Fruit fly (Drosophila melanogaster) whole organism, embryonic: ENCODE measurements around the gene CG1999.

Experiments
- CG12104 ChIP-seq: fragments of 200-800 bp; sonication (Bioruptor generic); optimal IDR thresholded peaks from 3 replicates; lab custom pipeline; 2016; ENCODE audit warnings: missing biosample characterization, missing genetic modification characterization
- Dll ChIP-seq: fragments of 200-800 bp; sonication (Bioruptor generic); IDR thresholded peaks from 4 replicates; pipeline ENCODE4 v1.3.6; 2022; ENCODE audit warnings: missing biosample characterization, missing genetic modification characterization; ENCODE audit not compliant: partially characterized antibody
- Fer2 ChIP-seq: fragments of 200-800 bp; sonication (Bioruptor generic); optimal IDR thresholded peaks from 2 replicates; lab custom pipeline; 2018; ENCODE audit warnings: missing biosample characterization, mild to moderate bottlenecking, missing genetic modification characterization, moderate library complexity
- HmgZ ChIP-seq: fragments of 200-800 bp; sonication (Bioruptor generic); optimal IDR thresholded peaks from 2 replicates; lab custom pipeline; 2018; ENCODE audit warnings: missing biosample characterization, mild to moderate bottlenecking, missing genetic modification characterization
- Ssrp ChIP-seq: fragments of 200-800 bp; sonication (Bioruptor generic); optimal IDR thresholded peaks from 2 replicates; lab custom pipeline; 2018; ENCODE audit warnings: missing biosample characterization, mild to moderate bottlenecking, missing genetic modification characterization, moderate library complexity
- Stat92E ChIP-seq, 3 experiments: fragments of >200 bp in 2 of 3; fragments of 200-800 bp in 1 of 3; sonication (Bioruptor generic) in 1 of 3; optimal IDR thresholded peaks; 2 replicates each; lab custom pipeline; 2017 to 2019; ENCODE audit warnings: missing biosample characterization in 3 of 3, missing genetic modification characterization in 3 of 3, mild to moderate bottlenecking in 1 of 3, moderate library complexity in 1 of 3
- odd ChIP-seq: fragments of 200-800 bp; sonication (Bioruptor generic); optimal IDR thresholded peaks from 2 replicates; lab custom pipeline; 2017; ENCODE audit warnings: missing biosample characterization, mild to moderate bottlenecking, missing genetic modification characterization
- slbo ChIP-seq: fragments of 200-800 bp; sonication (Bioruptor generic); IDR thresholded peaks from 2 replicates; pipeline ENCODE4 v1.3.6; 2022; ENCODE audit warnings: missing biosample characterization, missing genetic modification characterization
- tio ChIP-seq: fragments of 200-800 bp; sonication (Bioruptor generic); optimal IDR thresholded peaks from 2 replicates; lab custom pipeline; 2017; ENCODE audit warnings: missing biosample characterization, missing genetic modification characterization, inconsistent platforms
- trh ChIP-seq: fragments of 200-800 bp; sonication (Bioruptor generic); optimal IDR thresholded peaks from 2 replicates; lab custom pipeline; 2016; ENCODE audit warnings: missing biosample characterization, missing genetic modification characterization

- no peak for TF ChIP-seq trh (GFP tag; lab: Kevin White, UChicago)
- no peak for TF ChIP-seq HmgZ
- TF ChIP-seq odd (GFP tag; lab: Kevin White, UChicago), result no peak
- no peak for TF ChIP-seq CG12104 (GFP tag; lab: Kevin White, UChicago)
- no peak for TF ChIP-seq slbo (GFP tag; lab: Robert Waterston, UW)
- no peak for TF ChIP-seq tio (GFP tag; lab: Kevin White, UChicago)
- TF ChIP-seq Stat92E (GFP tag; optimal IDR thresholded peaks at IDR 0.05; lab: Kevin White, UChicago), result no peak
- TF ChIP-seq Fer2 (tag; lab: Kevin White, UChicago), result no peak
- TF ChIP-seq Ssrp (tag; lab: Kevin White, UChicago), result no peak
- no peak for TF ChIP-seq Dll
These were observed 17.9 kb upstream of the CG1999 start for dm6 chrX:7340667-7341066.
